Fruit fly (Drosophila melanogaster) S2 (cell line): ENCODE data around the gene Spn28Dc.
"Not testable (repeated sequence)": the region's sequence is repeated elsewhere in the genome, so short reads cannot be mapped to it uniquely, and the experiment has no call there.

Experiments
- CG8478 ChIP-seq: fragments of >200 bp; optimal IDR thresholded peaks from 2 replicates; lab custom pipeline; 2018
- CTCF ChIP-seq, 2 experiments: fragments of >200 bp; optimal IDR thresholded peaks; 2 replicates each; lab custom pipeline; 2018

dm6 chr2L:7983646-7984045 lies 23.4 kb downstream of the Spn28Dc start, which contains the start of gene CG7231:
- TF ChIP-seq CTCF (optimal IDR thresholded peaks at IDR 0.05; lab: Kevin White, UChicago); CG8478 (lab: Kevin White, UChicago): not testable (repeated sequence)
